Worm (Caenorhabditis elegans) whole organism, L4 larva: Measurements from ENCODE around the gene C45B11.6.

Experiments used
- F10B5.3 ChIP-seq: sonication (generic microtip); optimal IDR thresholded peaks from 2 replicates; lab custom pipeline; 2016; ENCODE audit warnings: mild to moderate bottlenecking, missing genetic modification characterization, missing compliant biosample characterization
- T20F7.1 ChIP-seq: fragments of 200-800 bp; sonication (Bioruptor generic); optimal IDR thresholded peaks from 2 replicates; lab custom pipeline; 2018; ENCODE audit warnings: mild to moderate bottlenecking, missing genetic modification characterization, missing compliant biosample characterization
- ZK337.2 ChIP-seq: fragments of 200-800 bp; sonication (Bioruptor generic); IDR thresholded peaks from 2 replicates; pipeline ENCODE4 v1.3.6; 2022; ENCODE audit warnings: missing genetic modification reagents, missing genetic modification characterization, missing compliant biosample characterization
- ZK546.5 ChIP-seq, 2 experiments: sonication (generic microtip); optimal IDR thresholded peaks; 2 replicates each; lab custom pipeline; 2017; ENCODE audit warnings: missing biosample characterization in 2 of 2, missing genetic modification characterization in 2 of 2
- aly-2 ChIP-seq: sonication (generic microtip); optimal IDR thresholded peaks from 2 replicates; lab custom pipeline; 2018; ENCODE audit warnings: missing biosample characterization, missing genetic modification characterization
- ceh-20 ChIP-seq: fragments of 200-800 bp; sonication (Bioruptor generic); IDR thresholded peaks from 2 replicates; pipeline ENCODE4 v1.3.6; 2022; ENCODE audit warnings: missing genetic modification reagents, missing genetic modification characterization, missing compliant biosample characterization
- ceh-28 ChIP-seq: fragments of 150-350 bp; optimal IDR thresholded peaks from 2 replicates; lab custom pipeline; 2014; ENCODE audit warnings: missing biosample characterization, missing genetic modification reagents, missing genetic modification characterization
- ceh-82 ChIP-seq: sonication (generic microtip); optimal IDR thresholded peaks from 2 replicates; lab custom pipeline; 2017; ENCODE audit warnings: missing biosample characterization, missing genetic modification characterization
- ctbp-1 ChIP-seq: fragments of 200-800 bp; sonication (Bioruptor generic); IDR thresholded peaks from 2 replicates; pipeline ENCODE4 v1.3.6; 2022; ENCODE audit warnings: missing genetic modification reagents, missing genetic modification characterization, missing compliant biosample characterization
- daf-12 ChIP-seq: fragments of 150-350 bp; optimal IDR thresholded peaks from 2 replicates; lab custom pipeline; 2014; ENCODE audit warnings: missing biosample characterization, missing genetic modification reagents, missing genetic modification characterization
- daf-16 ChIP-seq, 3 experiments: sonication (generic microtip); optimal IDR thresholded peaks; 2 replicates each; lab custom pipeline; 2016 to 2017; ENCODE audit warnings: missing genetic modification characterization in 3 of 3, missing genetic modification reagents in 3 of 3, mild to moderate bottlenecking in 2 of 3, missing compliant biosample characterization in 2 of 3, missing biosample characterization in 1 of 3, moderate library complexity in 1 of 3
- daf-19 ChIP-seq: fragments of 200-800 bp; sonication (Bioruptor generic); conservative IDR thresholded peaks from 2 replicates; pipeline ENCODE4 v1.3.6; 2022; ENCODE audit warnings: missing genetic modification characterization, missing compliant biosample characterization
- dmd-6 ChIP-seq: fragments of 200-800 bp; sonication (Bioruptor generic); IDR thresholded peaks from 2 replicates; pipeline ENCODE4 v1.3.6; 2022; ENCODE audit warnings: missing genetic modification reagents, missing genetic modification characterization, missing compliant biosample characterization
- dmd-8 ChIP-seq: fragments of 200-800 bp; sonication (Bioruptor generic); IDR thresholded peaks from 2 replicates; pipeline ENCODE4 v1.3.6; 2022; ENCODE audit warnings: missing genetic modification characterization, missing compliant biosample characterization
- dmd-9 ChIP-seq: fragments of 200-800 bp; sonication (Bioruptor generic); IDR thresholded peaks from 2 replicates; pipeline ENCODE4 v1.3.6; 2022; ENCODE audit warnings: missing genetic modification reagents, missing genetic modification characterization, missing compliant biosample characterization
- dpl-1 ChIP-seq: fragments of 150-350 bp; optimal IDR thresholded peaks from 2 replicates; lab custom pipeline; 2014; ENCODE audit warnings: missing biosample characterization, missing genetic modification reagents, missing genetic modification characterization
- duxl-1 ChIP-seq: sonication (generic microtip); optimal IDR thresholded peaks from 2 replicates; lab custom pipeline; 2016; ENCODE audit warnings: mild to moderate bottlenecking, missing genetic modification characterization, moderate library complexity, missing compliant biosample characterization; ENCODE audit not compliant: poor library complexity
- dve-1 ChIP-seq: sonication (generic microtip); optimal IDR thresholded peaks from 2 replicates; lab custom pipeline; 2017; ENCODE audit warnings: antibody characterized with exemption, mild to moderate bottlenecking, missing genetic modification characterization, missing compliant biosample characterization; ENCODE audit not compliant: insufficient read depth
- hif-1 ChIP-seq, 2 experiments: sonication (generic microtip); optimal IDR thresholded peaks; 2 replicates each; lab custom pipeline; 2016 to 2017; ENCODE audit warnings: missing compliant biosample characterization in 2 of 2, missing genetic modification characterization in 2 of 2, missing genetic modification reagents in 2 of 2, missing genotype in 2 of 2, mild to moderate bottlenecking in 1 of 2
- hlh-11 ChIP-seq: fragments of 200-800 bp; sonication (Bioruptor generic); optimal IDR thresholded peaks from 2 replicates; lab custom pipeline; 2018; ENCODE audit warnings: mild to moderate bottlenecking, missing genetic modification characterization, missing compliant biosample characterization
- lin-15B ChIP-seq: fragments of 150-350 bp; sonication (generic microtip); optimal IDR thresholded peaks from 3 replicates; lab custom pipeline; 2014; ENCODE audit warnings: missing biosample characterization, missing genetic modification characterization
- lin-29 ChIP-seq: fragments of 200-800 bp; sonication (Bioruptor generic); IDR thresholded peaks from 2 replicates; pipeline ENCODE4 v1.3.6; 2022; ENCODE audit warnings: missing genetic modification reagents, missing genetic modification characterization, missing compliant biosample characterization
- lsy-2 ChIP-seq, 2 experiments: fragments of 150-350 bp in 1 of 2; sonication (generic microtip) in 1 of 2; optimal IDR thresholded peaks; 2 replicates each; lab custom pipeline; 2014 to 2017; ENCODE audit warnings: missing biosample characterization in 2 of 2, missing genetic modification characterization in 2 of 2
- madf-5 ChIP-seq, 2 experiments: fragments of 200-800 bp; sonication (Bioruptor generic); IDR thresholded peaks; 2 replicates each; pipeline ENCODE4 v1.3.6; 2022; ENCODE audit warnings: missing compliant biosample characterization in 2 of 2, missing genetic modification characterization in 2 of 2
- mxl-3 ChIP-seq: fragments of 200-800 bp; sonication (Bioruptor generic); optimal IDR thresholded peaks from 2 replicates; lab custom pipeline; 2018; ENCODE audit warnings: mild to moderate bottlenecking, missing genetic modification characterization, missing compliant biosample characterization
- nhr-11 ChIP-seq: fragments of 150-350 bp; optimal IDR thresholded peaks from 2 replicates; lab custom pipeline; 2014; ENCODE audit warnings: missing biosample characterization, missing genetic modification characterization
- nhr-111 ChIP-seq: fragments of 200-800 bp; sonication (Bioruptor generic); optimal IDR thresholded peaks from 2 replicates; lab custom pipeline; 2018; ENCODE audit warnings: mild to moderate bottlenecking, missing genetic modification characterization, missing compliant biosample characterization
- nhr-28 ChIP-seq: fragments of 150-350 bp; optimal IDR thresholded peaks from 2 replicates; lab custom pipeline; 2014; ENCODE audit warnings: missing biosample characterization, missing genetic modification characterization
- nhr-41 ChIP-seq: fragments of 200-800 bp; sonication (Bioruptor generic); IDR thresholded peaks from 2 replicates; pipeline ENCODE4 v1.3.6; 2022; ENCODE audit warnings: missing genetic modification reagents, missing genetic modification characterization, missing compliant biosample characterization
- pha-4 ChIP-seq, 2 experiments: fragments of 150-350 bp in 1 of 2; fragments of 200-800 bp in 1 of 2; sonication (Bioruptor generic) in 1 of 2; IDR thresholded peaks in 1 of 2; optimal IDR thresholded peaks in 1 of 2; 2 replicates each; pipeline versions ENCODE4 v1.3.6 to Lab custom; 2014 to 2022; ENCODE audit warnings: missing genetic modification characterization in 2 of 2, missing genetic modification reagents in 2 of 2, missing biosample characterization in 1 of 2, missing compliant biosample characterization in 1 of 2
- pqm-1 ChIP-seq: sonication (generic microtip); optimal IDR thresholded peaks from 2 replicates; lab custom pipeline; 2017; ENCODE audit warnings: missing biosample characterization, missing genetic modification characterization
- rbr-2 ChIP-seq: sonication (generic microtip); optimal IDR thresholded peaks from 2 replicates; lab custom pipeline; 2016; ENCODE audit warnings: missing genotype, missing genetic modification characterization, missing compliant biosample characterization
- sdz-12 ChIP-seq: fragments of 200-800 bp; sonication (Bioruptor generic); optimal IDR thresholded peaks from 2 replicates; lab custom pipeline; 2018; ENCODE audit warnings: mild to moderate bottlenecking, missing genetic modification characterization, missing compliant biosample characterization
- skn-1 ChIP-seq: fragments of 150-350 bp; optimal IDR thresholded peaks from 2 replicates; lab custom pipeline; 2014; ENCODE audit warnings: missing biosample characterization, missing genetic modification characterization
- snpc-1.2 ChIP-seq: fragments of 200-800 bp; sonication (Bioruptor generic); IDR thresholded peaks from 2 replicates; pipeline ENCODE4 v1.3.6; 2022; ENCODE audit warnings: missing genetic modification reagents, missing genetic modification characterization, missing compliant biosample characterization
- spr-3 ChIP-seq: fragments of 200-800 bp; sonication (Bioruptor generic); optimal IDR thresholded peaks from 2 replicates; lab custom pipeline; 2018; ENCODE audit warnings: mild to moderate bottlenecking, missing genetic modification characterization, missing compliant biosample characterization
- unc-39 ChIP-seq: sonication (generic microtip); optimal IDR thresholded peaks from 2 replicates; lab custom pipeline; 2017; ENCODE audit warnings: missing biosample characterization, missing genetic modification characterization
- unc-62 ChIP-seq, 3 experiments: fragments of 150-350 bp in 1 of 3; sonication (generic microtip); optimal IDR thresholded peaks in 2 of 3; peaks in 1 of 3; 1 replicate in 1 of 3; 2 replicates in 2 of 3; lab custom pipeline; 2014 to 2017; ENCODE audit warnings: missing biosample characterization in 3 of 3, missing genetic modification characterization in 3 of 3, missing genetic modification reagents in 3 of 3, missing genotype in 1 of 3
- vab-7 ChIP-seq: fragments of 200-800 bp; sonication (Bioruptor generic); IDR thresholded peaks from 2 replicates; pipeline ENCODE4 v1.3.6; 2022; ENCODE audit warnings: missing genetic modification reagents, missing genetic modification characterization, missing compliant biosample characterization
- zag-1 ChIP-seq: fragments of 150-350 bp; optimal IDR thresholded peaks from 2 replicates; lab custom pipeline; 2014; ENCODE audit warnings: missing biosample characterization, missing genetic modification characterization
- zfp-2 ChIP-seq: sonication (generic microtip); optimal IDR thresholded peaks from 2 replicates; lab custom pipeline; 2016; ENCODE audit warnings: mild to moderate bottlenecking, missing genetic modification characterization, missing compliant biosample characterization
- zfp-3 ChIP-seq: fragments of 200-800 bp; sonication (Bioruptor generic); conservative IDR thresholded peaks from 2 replicates; pipeline ENCODE4 v1.3.6; 2022; ENCODE audit warnings: missing genetic modification reagents, missing genetic modification characterization, missing compliant biosample characterization
- zip-2 ChIP-seq: fragments of 150-350 bp; optimal IDR thresholded peaks from 2 replicates; lab custom pipeline; 2014; ENCODE audit warnings: missing biosample characterization, missing genetic modification characterization

The C45B11.6 gene

ce11 chrV:11009124-11009524 is 34.7 kb upstream of the C45B11.6 start (continued):
- TF ChIP-seq ceh-20 (GFP tag; lab: Robert Waterston, UW): peak; percentile 22; the same call in 1 of the 2 replicates
- no peak for TF ChIP-seq ZK337.2 (GFP tag; lab: Robert Waterston, UW)
- TF ChIP-seq zip-2 (tag; lab: Kevin White, UChicago): no peak
- TF ChIP-seq zag-1 (tag; lab: Kevin White, UChicago): no peak
- TF ChIP-seq ceh-82 (tag; lab: Kevin White, UChicago): no peak
- TF ChIP-seq ctbp-1 (GFP tag; lab: Robert Waterston, UW): no peak
- peak; percentile 69; the same call in 1 of the 2 replicates for TF ChIP-seq nhr-41
- TF ChIP-seq rbr-2 (tag; lab: Kevin White, UChicago): no peak
- no peak for TF ChIP-seq duxl-1 (tag; lab: Kevin White, UChicago)
- TF ChIP-seq ZK546.5 (tag; optimal IDR thresholded peaks at IDR 0.05; lab: Kevin White, UChicago): no peak
- TF ChIP-seq dve-1 (tag; lab: Kevin White, UChicago): peak; percentile 38
- TF ChIP-seq T20F7.1 (GFP tag; lab: Kevin White, UChicago): peak; percentile 45
- TF ChIP-seq snpc-1.2 (GFP tag; lab: Robert Waterston, UW): no peak
- no peak for TF ChIP-seq daf-16 (GFP tag; optimal IDR thresholded peaks at IDR 0.05; lab: Kevin White, UChicago)
- peak; percentile 86 for TF ChIP-seq daf-16 (tag; optimal IDR thresholded peaks at IDR 0.05; lab: Kevin White, UChicago)
- no peak for TF ChIP-seq dpl-1 (GFP tag; lab: Kevin White, UChicago)
- no peak for TF ChIP-seq dmd-9 (GFP tag; lab: Robert Waterston, UW)
- TF ChIP-seq dmd-8: no peak
- TF ChIP-seq lin-15B (tag; lab: Kevin White, UChicago): no peak
- TF ChIP-seq pha-4 (GFP tag; IDR thresholded peaks at IDR 0.05; lab: Robert Waterston, UW): no peak
- TF ChIP-seq pha-4 (tag; optimal IDR thresholded peaks at IDR 0.05; lab: Kevin White, UChicago): no peak
- no peak for TF ChIP-seq lin-29 (GFP tag; lab: Robert Waterston, UW)
- no peak for TF ChIP-seq zfp-3 (GFP tag; lab: Robert Waterston, UW)
- no peak for TF ChIP-seq daf-19 (GFP tag; lab: Robert Waterston, UW)
- TF ChIP-seq pqm-1 (tag; lab: Kevin White, UChicago): peak; percentile 49
- TF ChIP-seq madf-5 (GFP tag; IDR thresholded peaks at IDR 0.05; lab: Robert Waterston, UW): no peak
- no peak for TF ChIP-seq mxl-3 (GFP tag; lab: Kevin White, UChicago)
- TF ChIP-seq nhr-28 (tag; lab: Kevin White, UChicago): peak; percentile 64
- TF ChIP-seq lsy-2 (tag; optimal IDR thresholded peaks at IDR 0.05; lab: Kevin White, UChicago): no peak
- no peak for TF ChIP-seq daf-12 (tag; lab: Kevin White, UChicago)
- TF ChIP-seq skn-1 (tag; lab: Kevin White, UChicago): no peak
- TF ChIP-seq unc-62 (GFP tag; optimal IDR thresholded peaks at IDR 0.05 in 1 of 2; lab: Kevin White, UChicago): peak in 1 of 2 experiments; percentile 5
- TF ChIP-seq unc-62 (tag; optimal IDR thresholded peaks at IDR 0.05; lab: Kevin White, UChicago): no peak
- TF ChIP-seq hif-1 (tag; optimal IDR thresholded peaks at IDR 0.05; lab: Kevin White, UChicago): no peak
- no peak for TF ChIP-seq spr-3
- TF ChIP-seq vab-7 (GFP tag; lab: Robert Waterston, UW): no peak
- peak; percentile 96 for TF ChIP-seq dmd-6 (GFP tag; lab: Robert Waterston, UW)
- TF ChIP-seq unc-39 (tag; lab: Kevin White, UChicago): no peak
- no peak for TF ChIP-seq nhr-111 (GFP tag; lab: Kevin White, UChicago)
- no peak for TF ChIP-seq aly-2 (tag; lab: Kevin White, UChicago)
- no peak for TF ChIP-seq nhr-11 (tag; lab: Kevin White, UChicago)

- TF ChIP-seq ceh-82 (tag; lab: Kevin White, UChicago): no peak
- no peak for TF ChIP-seq F10B5.3
- TF ChIP-seq sdz-12 (GFP tag; lab: Kevin White, UChicago): no peak
- no peak for TF ChIP-seq hlh-11 (tag; lab: Kevin White, UChicago)
- no peak for TF ChIP-seq vab-7 (GFP tag; lab: Robert Waterston, UW)
- no peak for TF ChIP-seq ceh-28
- TF ChIP-seq zfp-2 (tag; lab: Kevin White, UChicago): no peak
- no peak for TF ChIP-seq spr-3
Measured at ce11 chrV:11010768-11011167, 33.1 kb upstream of the C45B11.6 start.
